Worm (Caenorhabditis elegans) whole organism, young adult: ENCODE data around the gene C28C12.11.
A peak's percentile ranks its signal among the peaks of the same experiment; 100 is the strongest.

Source experiments
- B0019.2 ChIP-seq: fragments of 200-800 bp; sonication (Bioruptor generic); conservative IDR thresholded peaks from 2 replicates; pipeline ENCODE4 v1.3.6; 2022; ENCODE audit warnings: missing genetic modification reagents, missing genetic modification characterization, missing compliant biosample characterization
- B0336.3 ChIP-seq: fragments of 200-800 bp; sonication (Bioruptor generic); IDR thresholded peaks from 2 replicates; pipeline ENCODE4 v1.3.6; 2022; ENCODE audit warnings: missing genetic modification characterization, missing compliant biosample characterization
- C17E4.6 ChIP-seq: fragments of 200-800 bp; sonication (Bioruptor generic); IDR thresholded peaks from 2 replicates; pipeline ENCODE4 v1.3.6; 2022; ENCODE audit warnings: missing genetic modification reagents, missing genetic modification characterization, missing compliant biosample characterization
- D2030.7 ChIP-seq: fragments of 200-800 bp; sonication (Bioruptor generic); IDR thresholded peaks from 2 replicates; pipeline ENCODE4 v1.3.6; 2022; ENCODE audit warnings: missing genetic modification reagents, missing genetic modification characterization, missing compliant biosample characterization
- F33H1.4 ChIP-seq: fragments of 200-800 bp; sonication (Bioruptor generic); IDR thresholded peaks from 2 replicates; pipeline ENCODE4 v1.3.6; 2022; ENCODE audit warnings: missing genetic modification reagents, missing genetic modification characterization, missing compliant biosample characterization
- F49E8.2 ChIP-seq: sonication (generic microtip); optimal IDR thresholded peaks from 3 replicates; lab custom pipeline; 2017; ENCODE audit warnings: missing genetic modification characterization, mild to moderate bottlenecking, missing compliant biosample characterization, antibody characterized with exemption, moderate library complexity; ENCODE audit not compliant: insufficient read depth
- T07F8.4 ChIP-seq: sonication (generic microtip); optimal IDR thresholded peaks from 2 replicates; lab custom pipeline; 2016; ENCODE audit warnings: mild to moderate bottlenecking, missing genetic modification characterization, moderate library complexity, missing compliant biosample characterization
- Y53G8AR.9 ChIP-seq: fragments of 200-800 bp; sonication (Bioruptor generic); conservative IDR thresholded peaks from 2 replicates; pipeline ENCODE4 v1.3.6; 2022; ENCODE audit warnings: missing genetic modification reagents, missing genetic modification characterization, missing compliant biosample characterization
- Y79H2A.3 ChIP-seq: fragments of 200-800 bp; sonication (Bioruptor generic); conservative IDR thresholded peaks from 2 replicates; pipeline ENCODE4 v1.3.6; 2022; ENCODE audit warnings: missing genetic modification reagents, missing genetic modification characterization, missing compliant biosample characterization
- Y95B8A.8 ChIP-seq: fragments of 200-800 bp; sonication (Bioruptor generic); IDR thresholded peaks from 2 replicates; pipeline ENCODE4 v1.3.6; 2022; ENCODE audit warnings: missing genetic modification reagents, missing genetic modification characterization, missing compliant biosample characterization
- ama-1 ChIP-seq, 3 experiments: fragments of 150-350 bp in 1 of 3; sonication (generic microtip) in 2 of 3; optimal IDR thresholded peaks; 2 replicates each; lab custom pipeline; 2014 to 2018; ENCODE audit warnings: missing biosample characterization in 2 of 3, missing genetic modification characterization in 2 of 3, missing genetic modification reagents in 2 of 3
- attf-6 ChIP-seq: fragments of 200-800 bp; sonication (Bioruptor generic); IDR thresholded peaks from 2 replicates; pipeline ENCODE4 v1.3.6; 2022; ENCODE audit warnings: missing genetic modification reagents, missing genetic modification characterization, missing compliant biosample characterization
- cebp-1 ChIP-seq, 2 experiments: fragments of 200-800 bp in 1 of 2; sonication (Bioruptor generic) in 1 of 2; sonication (generic microtip) in 1 of 2; IDR thresholded peaks in 1 of 2; optimal IDR thresholded peaks in 1 of 2; 2 replicates each; pipeline versions ENCODE4 v1.3.6 to Lab custom; 2017 to 2022; ENCODE audit warnings: missing compliant biosample characterization in 2 of 2, missing genetic modification characterization in 2 of 2, mild to moderate bottlenecking in 1 of 2, missing genetic modification reagents in 1 of 2, moderate library complexity in 1 of 2
- ceh-40 ChIP-seq: fragments of 200-800 bp; sonication (Bioruptor generic); IDR thresholded peaks from 2 replicates; pipeline ENCODE4 v1.3.6; 2022; ENCODE audit warnings: missing genetic modification characterization, missing compliant biosample characterization
- ceh-58 ChIP-seq: fragments of 200-800 bp; sonication (Bioruptor generic); IDR thresholded peaks from 2 replicates; pipeline ENCODE4 v1.3.6; 2022; ENCODE audit warnings: missing genetic modification characterization, missing compliant biosample characterization
- ceh-91 ChIP-seq: fragments of 200-800 bp; sonication (Bioruptor generic); IDR thresholded peaks from 2 replicates; pipeline ENCODE4 v1.3.6; 2022; ENCODE audit warnings: missing genetic modification reagents, missing genetic modification characterization, missing compliant biosample characterization
- chd-7 ChIP-seq: sonication (generic microtip); optimal IDR thresholded peaks from 2 replicates; lab custom pipeline; 2016; ENCODE audit warnings: mild to moderate bottlenecking, missing genetic modification characterization, moderate library complexity, missing compliant biosample characterization
- die-1 ChIP-seq: sonication (generic microtip); optimal IDR thresholded peaks from 2 replicates; lab custom pipeline; 2016; ENCODE audit warnings: missing genotype, mild to moderate bottlenecking, missing genetic modification characterization, missing compliant biosample characterization
- efl-1 ChIP-seq: fragments of 150-350 bp; optimal IDR thresholded peaks from 2 replicates; lab custom pipeline; 2014; ENCODE audit warnings: missing biosample characterization, missing genetic modification reagents, missing genetic modification characterization
- egl-18 ChIP-seq: fragments of 200-800 bp; sonication (Bioruptor generic); IDR thresholded peaks from 2 replicates; pipeline ENCODE4 v1.3.6; 2022; ENCODE audit warnings: missing genetic modification reagents, missing genetic modification characterization, missing compliant biosample characterization
- ekl-4 ChIP-seq: fragments of 200-800 bp; sonication (Bioruptor generic); IDR thresholded peaks from 2 replicates; pipeline ENCODE4 v1.3.6; 2022; ENCODE audit warnings: missing genetic modification reagents, missing genetic modification characterization, missing compliant biosample characterization
- ets-4 ChIP-seq: fragments of 200-800 bp; sonication (Bioruptor generic); optimal IDR thresholded peaks from 2 replicates; lab custom pipeline; 2018; ENCODE audit warnings: mild to moderate bottlenecking, missing genetic modification characterization, missing compliant biosample characterization
- hlh-12 ChIP-seq: sonication (generic microtip); optimal IDR thresholded peaks from 2 replicates; lab custom pipeline; 2016; ENCODE audit warnings: missing genetic modification characterization, missing compliant biosample characterization
- hmg-1.2 ChIP-seq: fragments of 200-800 bp; sonication (Bioruptor generic); IDR thresholded peaks from 2 replicates; pipeline ENCODE4 v1.3.6; 2022; ENCODE audit warnings: missing genetic modification reagents, missing genetic modification characterization, missing compliant biosample characterization
- hsf-1 ChIP-seq: fragments of 200-800 bp; sonication (Bioruptor generic); IDR thresholded peaks from 2 replicates; pipeline ENCODE4 v1.3.6; 2022; ENCODE audit warnings: missing genetic modification reagents, missing genetic modification characterization, missing compliant biosample characterization
- lag-1 ChIP-seq: fragments of 200-800 bp; sonication (Bioruptor generic); IDR thresholded peaks from 2 replicates; pipeline ENCODE4 v1.3.6; 2022; ENCODE audit warnings: missing genetic modification reagents, missing genetic modification characterization, missing compliant biosample characterization
- let-526 ChIP-seq: fragments of 200-800 bp; sonication (Bioruptor generic); IDR thresholded peaks from 2 replicates; pipeline ENCODE4 v1.3.6; 2022; ENCODE audit warnings: missing genetic modification reagents, missing genetic modification characterization, missing compliant biosample characterization
- lin-26 ChIP-seq: fragments of 200-800 bp; sonication (Bioruptor generic); IDR thresholded peaks from 2 replicates; pipeline ENCODE4 v1.3.6; 2022; ENCODE audit warnings: missing genetic modification reagents, missing genetic modification characterization, missing compliant biosample characterization
- lin-54 ChIP-seq: fragments of 200-800 bp; sonication (Bioruptor generic); optimal IDR thresholded peaks from 2 replicates; lab custom pipeline; 2018; ENCODE audit warnings: mild to moderate bottlenecking, missing genetic modification characterization, missing compliant biosample characterization
- madf-3 ChIP-seq: fragments of 200-800 bp; sonication (Bioruptor generic); IDR thresholded peaks from 2 replicates; pipeline ENCODE4 v1.3.6; 2022; ENCODE audit warnings: missing genetic modification reagents, missing genetic modification characterization, missing compliant biosample characterization
- madf-6 ChIP-seq: fragments of 200-800 bp; sonication (Bioruptor generic); IDR thresholded peaks from 2 replicates; pipeline ENCODE4 v1.3.6; 2022; ENCODE audit warnings: missing genetic modification reagents, missing genetic modification characterization, missing compliant biosample characterization
- madf-8 ChIP-seq: fragments of 200-800 bp; sonication (Bioruptor generic); conservative IDR thresholded peaks from 2 replicates; pipeline ENCODE4 v1.3.6; 2022; ENCODE audit warnings: missing genetic modification reagents, missing genetic modification characterization, missing compliant biosample characterization
- mcd-1 ChIP-seq: fragments of 200-800 bp; sonication (Bioruptor generic); IDR thresholded peaks from 2 replicates; pipeline ENCODE4 v1.3.6; 2022; ENCODE audit warnings: missing genetic modification reagents, missing genetic modification characterization, missing compliant biosample characterization
- pbrm-1 ChIP-seq: fragments of 200-800 bp; sonication (Bioruptor generic); IDR thresholded peaks from 2 replicates; pipeline ENCODE4 v1.3.6; 2022; ENCODE audit warnings: missing genetic modification reagents, missing genetic modification characterization, missing compliant biosample characterization
- pha-4 ChIP-seq: fragments of 150-350 bp; sonication (generic microtip); optimal IDR thresholded peaks from 2 replicates; lab custom pipeline; 2014; ENCODE audit warnings: missing biosample characterization, missing genetic modification reagents, missing genetic modification characterization
- rcor-1 ChIP-seq: fragments of 200-800 bp; sonication (Bioruptor generic); IDR thresholded peaks from 2 replicates; pipeline ENCODE4 v1.3.6; 2022; ENCODE audit warnings: missing genetic modification reagents, missing genetic modification characterization, missing compliant biosample characterization
- repo-1 ChIP-seq: sonication (generic microtip); optimal IDR thresholded peaks from 2 replicates; lab custom pipeline; 2017; ENCODE audit warnings: mild to moderate bottlenecking, missing genetic modification characterization, missing compliant biosample characterization
- sdz-38 ChIP-seq: sonication (generic microtip); optimal IDR thresholded peaks from 2 replicates; lab custom pipeline; 2016; ENCODE audit warnings: missing genotype, missing genetic modification characterization, missing compliant biosample characterization
- snpc-3.4 ChIP-seq: sonication (generic microtip); optimal IDR thresholded peaks from 2 replicates; lab custom pipeline; 2017; ENCODE audit warnings: missing genetic modification characterization, mild to moderate bottlenecking, missing compliant biosample characterization, antibody characterized with exemption, moderate library complexity, missing genotype, missing genetic modification reagents
- somi-1 ChIP-seq: fragments of 200-800 bp; sonication (Bioruptor generic); optimal IDR thresholded peaks from 2 replicates; lab custom pipeline; 2018; ENCODE audit warnings: mild to moderate bottlenecking, missing genetic modification characterization, missing compliant biosample characterization
- sptf-2 ChIP-seq: fragments of 200-800 bp; sonication (Bioruptor generic); optimal IDR thresholded peaks from 2 replicates; lab custom pipeline; 2018; ENCODE audit warnings: mild to moderate bottlenecking, missing genetic modification characterization, missing compliant biosample characterization
- tbp1 ChIP-seq: fragments of 200-800 bp; sonication (Bioruptor generic); optimal IDR thresholded peaks from 2 replicates; lab custom pipeline; 2018; ENCODE audit warnings: mild to moderate bottlenecking, missing genetic modification characterization, missing compliant biosample characterization
- tlf-1 ChIP-seq: fragments of 200-800 bp; sonication (Bioruptor generic); optimal IDR thresholded peaks from 2 replicates; lab custom pipeline; 2018; ENCODE audit warnings: mild to moderate bottlenecking, missing genetic modification characterization, missing compliant biosample characterization
- ztf-25 ChIP-seq: fragments of 200-800 bp; sonication (Bioruptor generic); IDR thresholded peaks from 2 replicates; pipeline ENCODE4 v1.3.6; 2022; ENCODE audit warnings: missing genetic modification reagents, missing genetic modification characterization, missing compliant biosample characterization
- ztf-28 ChIP-seq: fragments of 200-800 bp; sonication (Bioruptor generic); IDR thresholded peaks from 2 replicates; pipeline ENCODE4 v1.3.6; 2022; ENCODE audit warnings: missing genetic modification reagents, missing genetic modification characterization, missing compliant biosample characterization

The C28C12.11 gene

DNA sequence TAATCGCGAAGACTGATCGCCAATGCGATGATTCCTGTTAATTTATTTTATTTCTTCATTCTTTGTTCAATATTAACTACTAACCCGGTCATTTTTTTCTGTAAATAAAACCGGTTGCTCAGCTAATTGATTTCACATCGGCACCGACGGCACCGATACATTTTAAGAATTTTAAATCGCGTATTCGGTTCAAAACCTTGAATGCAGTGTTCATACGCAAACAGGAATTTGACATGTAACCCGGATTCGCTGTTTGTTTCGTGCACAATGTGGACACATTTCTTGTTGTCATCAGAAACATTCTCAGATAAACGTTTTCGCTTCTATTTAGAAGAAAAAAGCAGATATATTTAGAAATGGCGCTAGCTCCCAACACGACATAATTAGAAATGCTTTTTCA is 26.1 kb downstream of the C28C12.11 start:
- peak; percentile 45 for TF ChIP-seq hmg-1.2 (GFP tag; lab: Robert Waterston, UW)
- peak; percentile 45; the same call in 1 of the 2 replicates for TF ChIP-seq ceh-91 (GFP tag; lab: Robert Waterston, UW)
- TF ChIP-seq ceh-58 (GFP tag; lab: Robert Waterston, UW), result 0 out of 2 replicates have a peak, but pooled peaks have one; percentile 27
- peak; percentile 68 for TF ChIP-seq madf-6 (GFP tag; lab: Robert Waterston, UW)
- TF ChIP-seq ama-1 (optimal IDR thresholded peaks at IDR 0.05; lab: Kevin White, UChicago), result no peak
- peak in 1 of 2 experiments; percentile 15 for TF ChIP-seq ama-1 (GFP tag; optimal IDR thresholded peaks at IDR 0.05; lab: Kevin White, UChicago)
- TF ChIP-seq ets-4 (GFP tag; lab: Kevin White, UChicago), result no peak
- TF ChIP-seq Y53G8AR.9 (GFP tag; lab: Robert Waterston, UW), result peak; percentile 82; the same call in 1 of the 2 replicates
- no peak for TF ChIP-seq efl-1
- peak; percentile 44; the same call in 1 of the 2 replicates for TF ChIP-seq B0336.3 (GFP tag; lab: Robert Waterston, UW)
- peak; percentile 75 for TF ChIP-seq D2030.7 (GFP tag; lab: Robert Waterston, UW)
- TF ChIP-seq pbrm-1 (GFP tag; lab: Robert Waterston, UW), result peak; percentile 64; the same call in 1 of the 2 replicates
- TF ChIP-seq ekl-4 (GFP tag; lab: Robert Waterston, UW), result peak; percentile 51; the same call in 1 of the 2 replicates
- no peak for TF ChIP-seq pha-4 (tag; lab: Kevin White, UChicago)
- TF ChIP-seq sdz-38 (tag; lab: Kevin White, UChicago), result no peak
- no peak for TF ChIP-seq hlh-12
- no peak for TF ChIP-seq somi-1 (GFP tag; lab: Kevin White, UChicago)
- TF ChIP-seq cebp-1 (GFP tag; IDR thresholded peaks at IDR 0.05; lab: Robert Waterston, UW), result no peak
- TF ChIP-seq cebp-1 (tag; optimal IDR thresholded peaks at IDR 0.05; lab: Kevin White, UChicago), result peak; percentile 13
- TF ChIP-seq let-526 (GFP tag; lab: Robert Waterston, UW), result no peak
- TF ChIP-seq lin-54, result peak; percentile 17
- peak; percentile 55 for TF ChIP-seq F49E8.2 (tag; lab: Kevin White, UChicago)
- no peak for TF ChIP-seq tlf-1
- peak; percentile 86 for TF ChIP-seq ztf-25 (GFP tag; lab: Robert Waterston, UW)
- no peak for TF ChIP-seq chd-7 (tag; lab: Kevin White, UChicago)
- TF ChIP-seq tbp1 (GFP tag; lab: Kevin White, UChicago), result peak; percentile 4
- TF ChIP-seq C17E4.6 (GFP tag; lab: Robert Waterston, UW), result 0 out of 2 replicates have a peak, but pooled peaks have one; percentile 62
- TF ChIP-seq mcd-1 (GFP tag; lab: Robert Waterston, UW), result no peak
- TF ChIP-seq sptf-2 (GFP tag; lab: Kevin White, UChicago), result no peak
- TF ChIP-seq egl-18 (GFP tag; lab: Robert Waterston, UW), result no peak
- TF ChIP-seq rcor-1, result peak; percentile 74
- TF ChIP-seq madf-8, result peak; percentile 55
- TF ChIP-seq ztf-28 (GFP tag; lab: Robert Waterston, UW), result no peak
- TF ChIP-seq F33H1.4 (GFP tag; lab: Robert Waterston, UW), result peak; percentile 41
- TF ChIP-seq T07F8.4 (tag; lab: Kevin White, UChicago), result no peak
- peak; percentile 78; the same call in 1 of the 2 replicates for TF ChIP-seq Y79H2A.3
- TF ChIP-seq lin-26 (GFP tag; lab: Robert Waterston, UW), result peak; percentile 78
- peak; percentile 32 for TF ChIP-seq snpc-3.4 (tag; lab: Kevin White, UChicago)
- no peak for TF ChIP-seq repo-1 (tag; lab: Kevin White, UChicago)
- peak; percentile 80; the same call in 1 of the 2 replicates for TF ChIP-seq Y95B8A.8
- TF ChIP-seq attf-6 (GFP tag; lab: Robert Waterston, UW), result peak; percentile 64
- TF ChIP-seq die-1 (tag; lab: Kevin White, UChicago), result peak; percentile 19
- TF ChIP-seq ceh-40 (GFP tag; lab: Robert Waterston, UW), result no peak
- TF ChIP-seq B0019.2 (GFP tag; lab: Robert Waterston, UW), result 0 out of 2 replicates have a peak, but pooled peaks have one; percentile 24
- TF ChIP-seq madf-3, result 0 out of 2 replicates have a peak, but pooled peaks have one; percentile 58
- TF ChIP-seq lag-1 (GFP tag; lab: Robert Waterston, UW), result no peak
- peak; percentile 85 for TF ChIP-seq hsf-1 (GFP tag; lab: Robert Waterston, UW)
- TF ChIP-seq, all 124 proteins: peak for 28
